Worm (Caenorhabditis elegans) whole organism, midembryonic: Measurements from ENCODE around the gene Y39F10C.1.

Source experiments
- flt-1 ChIP-seq: fragments of 200-800 bp; sonication (Bioruptor generic); IDR thresholded peaks from 2 replicates; pipeline ENCODE4 v1.3.6; 2022; ENCODE audit warnings: missing genetic modification characterization, missing compliant biosample characterization
- klf-2 ChIP-seq: fragments of 200-800 bp; sonication (Bioruptor generic); conservative IDR thresholded peaks from 2 replicates; pipeline ENCODE4 v1.3.6; 2022; ENCODE audit warnings: missing genetic modification reagents, missing genetic modification characterization, missing compliant biosample characterization
- med-1 ChIP-seq: sonication (generic microtip); optimal IDR thresholded peaks from 2 replicates; lab custom pipeline; 2017; ENCODE audit warnings: missing genetic modification characterization, mild to moderate bottlenecking, missing compliant biosample characterization, antibody characterized with exemption, missing genetic modification reagents; ENCODE audit not compliant: insufficient read depth
- ref-1 ChIP-seq: fragments of 200-800 bp; sonication (Bioruptor generic); conservative IDR thresholded peaks from 2 replicates; pipeline ENCODE4 v1.3.6; 2022; ENCODE audit warnings: missing genetic modification reagents, missing genetic modification characterization, missing compliant biosample characterization

DNA sequence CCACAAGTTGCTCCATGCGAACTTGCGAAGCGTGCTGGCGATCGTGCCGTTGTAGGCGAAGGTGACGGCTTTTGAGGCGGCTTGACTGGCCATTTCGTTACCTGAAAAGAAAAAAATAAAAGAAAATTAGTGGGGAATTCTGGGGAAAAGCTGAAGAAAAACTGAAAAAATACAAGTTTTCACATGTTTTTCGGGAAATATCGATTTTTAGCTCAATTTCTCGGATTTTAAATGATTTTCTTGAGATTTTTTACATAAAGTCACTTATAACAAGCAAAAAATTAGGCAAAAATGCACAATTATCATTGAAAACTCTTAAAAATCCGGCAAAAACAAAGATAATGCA, 25.6 kb downstream of the Y39F10C.1 start, which contains the start of gene T02H6.11:
- no peak for TF ChIP-seq flt-1 (GFP tag; lab: Robert Waterston, UW)
- no peak for TF ChIP-seq med-1 (GFP tag; lab: Kevin White, UChicago)
- no peak for TF ChIP-seq klf-2 (GFP tag; lab: Robert Waterston, UW)
- no peak for TF ChIP-seq ref-1 (GFP tag; lab: Robert Waterston, UW)
